Worm (Caenorhabditis elegans): Measurements from ENCODE around the gene cyp-33E2.

DNA sequence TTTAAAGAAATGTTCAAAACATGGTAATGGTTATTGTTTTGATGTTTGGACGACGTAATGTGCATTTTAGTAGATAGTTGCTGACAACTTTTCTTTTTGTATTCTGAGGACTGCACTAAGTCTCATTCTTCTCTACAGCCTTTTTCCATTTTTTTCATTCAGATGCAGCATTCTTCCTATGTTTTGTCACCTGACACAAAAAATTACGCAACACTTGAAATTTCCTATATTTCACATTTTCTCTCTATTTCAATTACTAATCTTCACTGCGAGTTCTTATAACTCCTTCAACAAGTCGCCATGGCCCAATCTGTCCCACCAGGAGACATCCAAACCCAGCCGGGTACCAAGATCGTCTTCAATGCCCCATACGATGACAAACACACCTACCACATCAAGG, 41.0 kb upstream of the cyp-33E2 start, which contains the start of gene Y59H11AM.1:
- TF ChIP-seq lin-13 (GFP tag; optimal IDR thresholded peaks at IDR 0.05) (no peak), lin-39 (tag; optimal IDR thresholded peaks at IDR 0.05) (no peak), nhr-84 (tag; optimal IDR thresholded peaks at IDR 0.05) (no peak), nhr-77 (tag; optimal IDR thresholded peaks at IDR 0.05) (no peak), tlp-1 (tag; optimal IDR thresholded peaks at IDR 0.05) (no peak)
